Fruit fly (Drosophila melanogaster): ENCODE results near the gene RpL32.

The RpL32 gene

dm6 chr3R:30076088-30076487 lies 30.1 kb upstream of the RpL32 start:
- TF ChIP-seq achi (GFP tag; optimal IDR thresholded peaks at IDR 0.05) (peak; percentile 51), fkh (GFP tag; optimal IDR thresholded peaks at IDR 0.05) (no peak), CG31627 (GFP tag; optimal IDR thresholded peaks at IDR 0.05) (peak; percentile 68), OdsH (GFP tag; optimal IDR thresholded peaks at IDR 0.05) (peak; percentile 72), Ets96B (tag; optimal IDR thresholded peaks at IDR 0.05) (peak; percentile 37), vri (GFP tag; optimal IDR thresholded peaks at IDR 0.05) (no peak), dsx (GFP tag; optimal IDR thresholded peaks at IDR 0.05; ENCODE audit: poor library complexity, severe bottlenecking) (peak; percentile 3), CG11294 (GFP tag; IDR thresholded peaks at IDR 0.05) (peak; percentile 24; the same call in 1 of the 2 replicates), CG15336 (GFP tag; IDR thresholded peaks at IDR 0.05) (peak; percentile 74), CG6854 (GFP tag; optimal IDR thresholded peaks at IDR 0.05) (no peak), CG16779 (tag; optimal IDR thresholded peaks at IDR 0.05) (no peak), Hr4 (GFP tag; optimal IDR thresholded peaks at IDR 0.05) (peak; percentile 86), CG9139 (GFP tag; optimal IDR thresholded peaks at IDR 0.05) (no peak), svp (GFP tag) (peak; percentile 75), Hr39 (GFP tag; optimal IDR thresholded peaks at IDR 0.05) (peak; percentile 70), topi (GFP tag; optimal IDR thresholded peaks at IDR 0.05) (peak; percentile 53), CG6163 (GFP tag; IDR thresholded peaks at IDR 0.05) (peak; percentile 76), CG32006 (GFP tag; optimal IDR thresholded peaks at IDR 0.05) (peak; percentile 80), Sox14 (GFP tag; optimal IDR thresholded peaks at IDR 0.05) (peak; percentile 64), eg (GFP tag; IDR thresholded peaks at IDR 0.05) (peak; percentile 63; the same call in 2 of the 3 replicates), Eip78C (GFP tag) (peak; percentile 89), net (GFP tag; optimal IDR thresholded peaks at IDR 0.05) (peak; percentile 63), CG3032 (tag; optimal IDR thresholded peaks at IDR 0.05) (peak; percentile 48), dac (GFP tag; optimal IDR thresholded peaks at IDR 0.05) (peak; percentile 56), Ets21C (GFP tag; optimal IDR thresholded peaks at IDR 0.05) (peak; percentile 44), Eip93F (GFP tag; optimal IDR thresholded peaks at IDR 0.05) (no peak), CG8119 (GFP tag; IDR thresholded peaks at IDR 0.05) (peak; percentile 55; the same call in 2 of the 3 replicates), Met (GFP tag; optimal IDR thresholded peaks at IDR 0.05) (peak; percentile 61), CG34406 (GFP tag; optimal IDR thresholded peaks at IDR 0.05) (peak; percentile 48), CG10669 (GFP tag; optimal IDR thresholded peaks at IDR 0.05) (peak; percentile 49), fd59A (GFP tag; optimal IDR thresholded peaks at IDR 0.05) (peak; percentile 46), CG6808 (GFP tag; optimal IDR thresholded peaks at IDR 0.05) (peak; percentile 35), lz (GFP tag; optimal IDR thresholded peaks at IDR 0.05) (peak; percentile 72), pdm3 (GFP tag; optimal IDR thresholded peaks at IDR 0.05) (peak; percentile 73), spab (GFP tag; optimal IDR thresholded peaks at IDR 0.05) (peak; percentile 36), CG7368 (GFP tag; optimal IDR thresholded peaks at IDR 0.05) (peak; percentile 3), Lpt (GFP tag; optimal IDR thresholded peaks at IDR 0.05) (peak; percentile 41), salr (GFP tag; optimal IDR thresholded peaks at IDR 0.05) (peak; percentile 20 to 53), acj6 (GFP tag; optimal IDR thresholded peaks at IDR 0.05) (peak; percentile 67), esn (GFP tag; optimal IDR thresholded peaks at IDR 0.05) (peak; percentile 69), Smox (GFP tag; optimal IDR thresholded peaks at IDR 0.05) (no peak), Sox15 (GFP tag; optimal IDR thresholded peaks at IDR 0.05) (peak; percentile 39), CG1621 (tag; optimal IDR thresholded peaks at IDR 0.05) (peak; percentile 65), CG6276 (GFP tag; optimal IDR thresholded peaks at IDR 0.05) (peak; percentile 46), Eip75B (GFP tag; optimal IDR thresholded peaks at IDR 0.05) (peak; percentile 74), CG10631 (GFP tag; optimal IDR thresholded peaks at IDR 0.05) (peak; percentile 71), CG11902 (GFP tag; optimal IDR thresholded peaks at IDR 0.05) (peak; percentile 17), Hr38 (GFP tag; optimal IDR thresholded peaks at IDR 0.05) (no peak), Sox102F (GFP tag; optimal IDR thresholded peaks at IDR 0.05) (peak; percentile 51), Gug (GFP tag; IDR thresholded peaks at IDR 0.05) (peak; percentile 70), cyc (GFP tag; optimal IDR thresholded peaks at IDR 0.05) (peak; percentile 65), CG4318 (GFP tag; optimal IDR thresholded peaks at IDR 0.05) (peak; percentile 58)
